Fruit fly (Drosophila melanogaster): ENCODE data around the gene Lrp4.
A peak's percentile ranks its signal among the peaks of the same experiment; 100 is the strongest.

Lrp4 gene

DNA sequence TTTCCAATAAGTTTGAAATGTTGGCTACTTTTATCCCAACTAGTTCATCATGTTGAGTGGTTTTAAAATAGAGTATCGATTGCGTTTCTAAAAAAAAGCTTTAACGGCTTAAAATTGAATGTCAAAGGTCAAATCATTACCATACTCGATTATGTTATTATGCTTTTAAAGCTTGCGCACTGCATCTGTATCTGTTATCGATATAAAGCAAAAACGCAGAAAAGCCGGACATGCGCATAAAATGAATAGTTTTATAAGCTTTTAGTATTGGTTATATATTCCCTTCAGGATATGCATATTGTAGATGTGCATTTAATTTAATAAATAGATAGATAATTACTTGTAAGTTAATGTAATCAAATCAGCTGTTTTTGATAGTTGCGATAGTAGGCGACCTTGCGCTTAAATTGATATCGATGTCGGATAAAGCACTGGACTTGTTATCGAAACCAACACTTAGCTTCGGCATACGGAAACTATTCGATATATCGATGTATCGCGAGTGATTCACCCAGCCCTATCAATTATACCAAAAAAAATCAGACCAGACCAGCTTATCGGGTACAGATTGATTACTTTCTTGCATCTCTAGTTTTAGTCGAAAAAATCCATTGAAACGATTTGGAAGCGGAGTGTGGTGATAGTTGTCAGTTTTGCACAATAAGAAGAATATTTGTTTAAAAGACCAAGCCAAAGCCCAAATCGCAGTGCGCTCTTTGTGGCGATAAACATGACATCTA is 18.9 kb upstream of the Lrp4 start, which contains the start of gene shi (continued):
- peak; percentile 22 for TF ChIP-seq onecut (GFP tag; IDR thresholded peaks at IDR 0.05)
- peak; percentile 28 for TF ChIP-seq CG10431 (GFP tag; optimal IDR thresholded peaks at IDR 0.05)
- no peak for TF ChIP-seq CG4854 (GFP tag; optimal IDR thresholded peaks at IDR 0.05)
- no peak for TF ChIP-seq eve (GFP tag; optimal IDR thresholded peaks at IDR 0.05)
- no peak for TF ChIP-seq pros (GFP tag; optimal IDR thresholded peaks at IDR 0.05)
- peak; percentile 99 for TF ChIP-seq hb (GFP tag; IDR thresholded peaks at IDR 0.05; ENCODE audit: partially characterized antibody)
- peak; percentile 36 for TF ChIP-seq CG33213 (GFP tag; optimal IDR thresholded peaks at IDR 0.05)
- TF ChIP-seq Oli (tag; optimal IDR thresholded peaks at IDR 0.05): no peak
- TF ChIP-seq CG10979 (tag; optimal IDR thresholded peaks at IDR 0.05): peak; percentile 1
- TF ChIP-seq sug (tag; optimal IDR thresholded peaks at IDR 0.05): peak; percentile 46
- no peak for TF ChIP-seq chn (GFP tag; optimal IDR thresholded peaks at IDR 0.05)
- peak; percentile 60 for TF ChIP-seq CG15514 (GFP tag; optimal IDR thresholded peaks at IDR 0.05)
- no peak for TF ChIP-seq CG32772 (GFP tag; IDR thresholded peaks at IDR 0.05)
- no peak for TF ChIP-seq CG9817 (tag; optimal IDR thresholded peaks at IDR 0.05)
- TF ChIP-seq sr (GFP tag; IDR thresholded peaks at IDR 0.05): no peak
- TF ChIP-seq Scr (GFP tag; IDR thresholded peaks at IDR 0.05; ENCODE audit: partially characterized antibody): peak; percentile 96
- no peak for TF ChIP-seq CG31365 (tag; optimal IDR thresholded peaks at IDR 0.05)
- peak; percentile 98 for TF ChIP-seq CG42726 (GFP tag; IDR thresholded peaks at IDR 0.05; ENCODE audit: partially characterized antibody)
- TF ChIP-seq CoRest (tag; optimal IDR thresholded peaks at IDR 0.05): no peak
- TF ChIP-seq Sox100B (GFP tag; optimal IDR thresholded peaks at IDR 0.05): no peak
- no peak for TF ChIP-seq HHEX (GFP tag; optimal IDR thresholded peaks at IDR 0.05)
- TF ChIP-seq D19A (tag; optimal IDR thresholded peaks at IDR 0.05): no peak
- peak; percentile 44 for TF ChIP-seq CHES-1-like (GFP tag; optimal IDR thresholded peaks at IDR 0.05)
- TF ChIP-seq nau (GFP tag; optimal IDR thresholded peaks at IDR 0.05): no peak
- TF ChIP-seq Doc3 (GFP tag; IDR thresholded peaks at IDR 0.05; ENCODE audit: partially characterized antibody): peak; percentile 91
- TF ChIP-seq CG9876 (GFP tag; optimal IDR thresholded peaks at IDR 0.05): no peak
- TF ChIP-seq Dbx (GFP tag; IDR thresholded peaks at IDR 0.05): peak; percentile 61; the same call in 2 of the 3 replicates
- no peak for TF ChIP-seq ash1 (GFP tag; optimal IDR thresholded peaks at IDR 0.05)
- no peak for TF ChIP-seq CG15479 (GFP tag; optimal IDR thresholded peaks at IDR 0.05)
- TF ChIP-seq crp (GFP tag; optimal IDR thresholded peaks at IDR 0.05): peak in 1 of 2 experiments; percentile 87
- no peak for TF ChIP-seq sisA (GFP tag; IDR thresholded peaks at IDR 0.05)
- no peak for TF ChIP-seq cas (GFP tag; IDR thresholded peaks at IDR 0.05)
- peak; percentile 67 for TF ChIP-seq row (GFP tag; IDR thresholded peaks at IDR 0.05)
- TF ChIP-seq sqz (GFP tag; optimal IDR thresholded peaks at IDR 0.05): peak; percentile 50
- no peak for TF ChIP-seq Six4 (GFP tag; optimal IDR thresholded peaks at IDR 0.05)
- TF ChIP-seq CG13424 (tag; optimal IDR thresholded peaks at IDR 0.05): peak; percentile 12
- TF ChIP-seq CG10543 (GFP tag; optimal IDR thresholded peaks at IDR 0.05): peak; percentile 10
- TF ChIP-seq nmo (GFP tag; optimal IDR thresholded peaks at IDR 0.05): peak; percentile 62
- no peak for TF ChIP-seq Fer1 (GFP tag; optimal IDR thresholded peaks at IDR 0.05)
- TF ChIP-seq CG13296 (GFP tag; optimal IDR thresholded peaks at IDR 0.05): peak; percentile 23
- no peak for TF ChIP-seq CG3163 (GFP tag; optimal IDR thresholded peaks at IDR 0.05)
- TF ChIP-seq wek (GFP tag; optimal IDR thresholded peaks at IDR 0.05): no peak
- no peak for TF ChIP-seq CG1792 (GFP tag; optimal IDR thresholded peaks at IDR 0.05)
- TF ChIP-seq ems (GFP tag; optimal IDR thresholded peaks at IDR 0.05): no peak
- TF ChIP-seq Fer2 (tag; optimal IDR thresholded peaks at IDR 0.05): no peak
- TF ChIP-seq crol (GFP tag; IDR thresholded peaks at IDR 0.05): no peak
- TF ChIP-seq dm (GFP tag; optimal IDR thresholded peaks at IDR 0.05): peak; percentile 26
- TF ChIP-seq Hmx (GFP tag; optimal IDR thresholded peaks at IDR 0.05): no peak
- TF ChIP-seq p53 (GFP tag; optimal IDR thresholded peaks at IDR 0.05): no peak
